Fruit fly (Drosophila melanogaster) whole organism, embryonic: Measurements from ENCODE around the gene slpr.
A peak's percentile ranks its signal among the peaks of the same experiment; 100 is the strongest.

ENCODE experiments used
- B-H1 ChIP-seq: fragments of 200-800 bp; sonication (Bioruptor generic); IDR thresholded peaks from 3 replicates; pipeline ENCODE4 v1.3.6; 2022; ENCODE audit warnings: missing biosample characterization, missing genetic modification characterization
- BtbVII ChIP-seq: fragments of 200-800 bp; sonication (Bioruptor generic); optimal IDR thresholded peaks from 3 replicates; lab custom pipeline; 2017; ENCODE audit warnings: missing biosample characterization, mild to moderate bottlenecking, missing genetic modification characterization
- CG11093 ChIP-seq: fragments of 200-800 bp; sonication (Bioruptor generic); IDR thresholded peaks from 3 replicates; pipeline ENCODE4 v1.3.6; 2022; ENCODE audit warnings: missing biosample characterization, missing genetic modification characterization
- CG11398 ChIP-seq: fragments of 200-800 bp; sonication (Bioruptor generic); optimal IDR thresholded peaks from 2 replicates; lab custom pipeline; 2016; ENCODE audit warnings: missing biosample characterization, missing genetic modification characterization
- CG14014 ChIP-seq: fragments of 200-800 bp; sonication (Bioruptor generic); IDR thresholded peaks from 2 replicates; pipeline ENCODE4 v1.3.6; 2022; ENCODE audit warnings: missing biosample characterization, missing genetic modification characterization
- CG2199 ChIP-seq: fragments of 200-800 bp; sonication (Bioruptor generic); IDR thresholded peaks from 3 replicates; pipeline ENCODE4 v1.3.6; 2022; ENCODE audit warnings: missing biosample characterization, missing genetic modification characterization
- CG32772 ChIP-seq: fragments of 200-800 bp; sonication (Bioruptor generic); IDR thresholded peaks from 2 replicates; pipeline ENCODE4 v1.3.6; 2022; ENCODE audit warnings: missing biosample characterization, missing genetic modification characterization
- CG3726 ChIP-seq: fragments of 200-800 bp; sonication (Bioruptor generic); IDR thresholded peaks from 3 replicates; pipeline ENCODE4, ENCODE4 v1.3.6; 2022; ENCODE audit warnings: missing biosample characterization, missing genetic modification characterization
- CG3995 ChIP-seq: fragments of 200-800 bp; sonication (Bioruptor generic); optimal IDR thresholded peaks from 3 replicates; lab custom pipeline; 2016; ENCODE audit warnings: missing biosample characterization, missing genetic modification characterization
- CG4282 ChIP-seq: fragments of 200-800 bp; sonication (Bioruptor generic); optimal IDR thresholded peaks from 2 replicates; lab custom pipeline; 2016; ENCODE audit warnings: missing biosample characterization, missing genetic modification characterization
- CG43689 ChIP-seq: fragments of 200-800 bp; sonication (Bioruptor generic); IDR thresholded peaks from 2 replicates; pipeline ENCODE4 v1.3.6; 2022; ENCODE audit warnings: missing biosample characterization, missing genetic modification characterization
- CG4707 ChIP-seq: fragments of 200-800 bp; sonication (Bioruptor generic); optimal IDR thresholded peaks from 2 replicates; lab custom pipeline; 2018; ENCODE audit warnings: missing biosample characterization, mild to moderate bottlenecking, missing genetic modification characterization, moderate library complexity
- CG5245 ChIP-seq: fragments of 200-800 bp; sonication (Bioruptor generic); optimal IDR thresholded peaks from 3 replicates; lab custom pipeline; 2016; ENCODE audit warnings: missing biosample characterization, missing genetic modification characterization
- CG6272 ChIP-seq: fragments of 200-800 bp; sonication (Bioruptor generic); IDR thresholded peaks from 2 replicates; pipeline ENCODE4 v1.3.6; 2022; ENCODE audit warnings: missing biosample characterization, missing genetic modification characterization
- CG7963 ChIP-seq: fragments of 200-800 bp; sonication (Bioruptor generic); IDR thresholded peaks from 3 replicates; pipeline ENCODE4 v1.3.6; 2022; ENCODE audit warnings: missing biosample characterization, missing genetic modification characterization; ENCODE audit not compliant: partially characterized antibody
- CG8478 ChIP-seq: fragments of >200 bp; optimal IDR thresholded peaks from 2 replicates; lab custom pipeline; 2018
- CG8944 ChIP-seq: fragments of 200-800 bp; sonication (Bioruptor generic); optimal IDR thresholded peaks from 3 replicates; lab custom pipeline; 2016; ENCODE audit warnings: missing biosample characterization, missing genetic modification characterization
- CG9215 ChIP-seq: fragments of 200-800 bp; sonication (Bioruptor generic); IDR thresholded peaks from 2 replicates; pipeline ENCODE4 v1.3.6; 2022; ENCODE audit warnings: missing biosample characterization, missing genetic modification characterization
- CG9727 ChIP-seq: fragments of 200-800 bp; sonication (Bioruptor generic); optimal IDR thresholded peaks from 3 replicates; lab custom pipeline; 2017; ENCODE audit warnings: missing biosample characterization, mild to moderate bottlenecking, missing genetic modification characterization
- D19A ChIP-seq: fragments of 200-800 bp; optimal IDR thresholded peaks from 3 replicates; lab custom pipeline; 2019; ENCODE audit warnings: missing biosample characterization, mild to moderate bottlenecking, missing genetic modification characterization, moderate library complexity
- Gug ChIP-seq: fragments of 200-800 bp; sonication (Bioruptor generic); IDR thresholded peaks from 4 replicates; pipeline ENCODE4 v1.3.6; 2022; ENCODE audit warnings: missing biosample characterization, missing genetic modification characterization
- H2.0 ChIP-seq: fragments of 200-800 bp; sonication (Bioruptor generic); IDR thresholded peaks from 2 replicates; pipeline ENCODE4 v1.3.6; 2022; ENCODE audit warnings: missing biosample characterization, missing genetic modification characterization
- NC2α ChIP-seq: fragments of 200-800 bp; sonication (Bioruptor generic); optimal IDR thresholded peaks from 2 replicates; lab custom pipeline; 2016; ENCODE audit warnings: missing biosample characterization, missing genetic modification characterization
- NFAT ChIP-seq: fragments of 200-800 bp; sonication (Bioruptor generic); IDR thresholded peaks from 2 replicates; pipeline ENCODE4 v1.3.6; 2022; ENCODE audit warnings: missing biosample characterization, missing genetic modification characterization
- Six4 ChIP-seq: fragments of 200-800 bp; sonication (Bioruptor generic); optimal IDR thresholded peaks from 2 replicates; lab custom pipeline; 2016; ENCODE audit warnings: missing biosample characterization, missing genetic modification characterization
- Sry-δ ChIP-seq: fragments of 200-800 bp; sonication (Bioruptor generic); optimal IDR thresholded peaks from 2 replicates; lab custom pipeline; 2016; ENCODE audit warnings: missing biosample characterization, missing genetic modification characterization
- TFAM ChIP-seq: fragments of 200-800 bp; sonication (Bioruptor generic); optimal IDR thresholded peaks from 2 replicates; lab custom pipeline; 2017; ENCODE audit warnings: missing biosample characterization, missing genetic modification characterization, inconsistent platforms
- Vsx1 ChIP-seq: fragments of 200-800 bp; sonication (Bioruptor generic); optimal IDR thresholded peaks from 2 replicates; lab custom pipeline; 2017; ENCODE audit warnings: missing biosample characterization, mild to moderate bottlenecking, missing genetic modification characterization, missing genetic modification reagents
- abd-A ChIP-seq: fragments of 200-800 bp; sonication (Bioruptor generic); optimal IDR thresholded peaks from 3 replicates; lab custom pipeline; 2019; ENCODE audit warnings: missing biosample characterization, mild to moderate bottlenecking, missing genetic modification characterization, moderate library complexity
- caup ChIP-seq: fragments of 200-800 bp; sonication (Bioruptor generic); optimal IDR thresholded peaks from 3 replicates; lab custom pipeline; 2017; ENCODE audit warnings: missing biosample characterization, mild to moderate bottlenecking, missing genetic modification characterization, moderate library complexity; ENCODE audit not compliant: severe bottlenecking
- corto ChIP-seq: fragments of 200-800 bp; sonication (Bioruptor generic); optimal IDR thresholded peaks from 2 replicates; lab custom pipeline; 2016; ENCODE audit warnings: missing biosample characterization, mild to moderate bottlenecking, missing genetic modification characterization, moderate library complexity
- croc ChIP-seq: fragments of 200-800 bp; sonication (Bioruptor generic); conservative IDR thresholded peaks from 3 replicates; pipeline ENCODE4 v1.3.6; 2022; ENCODE audit warnings: missing biosample characterization, missing genetic modification characterization
- crp ChIP-seq, 2 experiments: fragments of 200-800 bp; sonication (Bioruptor generic); optimal IDR thresholded peaks; 2 replicates in 1 of 2; 3 replicates in 1 of 2; lab custom pipeline; 2017; ENCODE audit warnings: missing biosample characterization in 2 of 2, missing genetic modification characterization in 2 of 2, mild to moderate bottlenecking in 1 of 2, moderate library complexity in 1 of 2
- disco-r ChIP-seq: fragments of 200-800 bp; sonication (Bioruptor generic); optimal IDR thresholded peaks from 2 replicates; lab custom pipeline; 2016; ENCODE audit warnings: missing biosample characterization, missing genetic modification characterization
- dmrt99B ChIP-seq: fragments of 200-800 bp; sonication (Bioruptor generic); optimal IDR thresholded peaks from 2 replicates; lab custom pipeline; 2018; ENCODE audit warnings: missing biosample characterization, mild to moderate bottlenecking, missing genetic modification characterization, moderate library complexity
- eyg ChIP-seq: fragments of 200-800 bp; sonication (Bioruptor generic); optimal IDR thresholded peaks from 3 replicates; lab custom pipeline; 2016; ENCODE audit warnings: missing biosample characterization, missing genetic modification characterization
- fu2 ChIP-seq: fragments of 200-800 bp; sonication (Bioruptor generic); optimal IDR thresholded peaks from 2 replicates; lab custom pipeline; 2016; ENCODE audit warnings: missing biosample characterization, missing genetic modification characterization
- gfzf ChIP-seq: fragments of 200-800 bp; sonication (Bioruptor generic); optimal IDR thresholded peaks from 2 replicates; lab custom pipeline; 2016; ENCODE audit warnings: missing biosample characterization, mild to moderate bottlenecking, missing genetic modification characterization, moderate library complexity
- grn ChIP-seq: fragments of 200-800 bp; sonication (Bioruptor generic); optimal IDR thresholded peaks from 3 replicates; lab custom pipeline; 2017; ENCODE audit warnings: missing biosample characterization, missing genetic modification characterization
- gt ChIP-seq: fragments of 200-800 bp; sonication (Bioruptor generic); IDR thresholded peaks from 2 replicates; pipeline ENCODE4 v1.3.6; 2022; ENCODE audit warnings: missing biosample characterization, missing genetic modification characterization
- hkb ChIP-seq, 2 experiments: fragments of 200-800 bp in 1 of 2; fragments of >200 bp in 1 of 2; sonication (Bioruptor generic) in 1 of 2; IDR thresholded peaks in 1 of 2; optimal IDR thresholded peaks in 1 of 2; 2 replicates each; pipeline versions ENCODE4 v1.3.6 to Lab custom; 2017 to 2022; ENCODE audit warnings: missing biosample characterization in 1 of 2, missing genetic modification characterization in 1 of 2
- ken ChIP-seq: fragments of 200-800 bp; sonication (Bioruptor generic); IDR thresholded peaks from 3 replicates; pipeline ENCODE4 v1.3.6; 2022; ENCODE audit warnings: missing biosample characterization, missing genetic modification characterization
- mirr ChIP-seq: fragments of 200-800 bp; sonication (Bioruptor generic); optimal IDR thresholded peaks from 3 replicates; lab custom pipeline; 2018; ENCODE audit warnings: missing biosample characterization, mild to moderate bottlenecking, missing genetic modification characterization
- pho ChIP-seq: fragments of 200-800 bp; sonication (Bioruptor generic); optimal IDR thresholded peaks from 2 replicates; lab custom pipeline; 2016; ENCODE audit warnings: missing biosample characterization, missing genetic modification characterization
- repo ChIP-seq: fragments of 200-800 bp; sonication (Bioruptor generic); optimal IDR thresholded peaks from 2 replicates; lab custom pipeline; 2016; ENCODE audit warnings: missing biosample characterization, missing genetic modification characterization
- sima ChIP-seq: fragments of 200-800 bp; sonication (Bioruptor generic); optimal IDR thresholded peaks from 2 replicates; lab custom pipeline; 2016; ENCODE audit warnings: missing biosample characterization, missing genetic modification characterization
- ttk ChIP-seq: fragments of 200-800 bp; sonication (Bioruptor generic); IDR thresholded peaks from 2 replicates; pipeline ENCODE4 v2.1.2; 2022; ENCODE audit warnings: missing biosample characterization, missing genetic modification characterization
- twi ChIP-seq: fragments of 200-800 bp; optimal IDR thresholded peaks from 2 replicates; lab custom pipeline; 2019; ENCODE audit warnings: missing biosample characterization, mild to moderate bottlenecking, missing genetic modification characterization, moderate library complexity
- wor ChIP-seq: fragments of 200-800 bp; sonication (Bioruptor generic); IDR thresholded peaks from 2 replicates; pipeline ENCODE4 v1.3.6; 2022; ENCODE audit warnings: missing biosample characterization, missing genetic modification characterization
- zen ChIP-seq: fragments of 200-800 bp; sonication (Bioruptor generic); optimal IDR thresholded peaks from 3 replicates; lab custom pipeline; 2018; ENCODE audit warnings: missing biosample characterization, mild to moderate bottlenecking, missing genetic modification characterization, moderate library complexity
- zfh2 ChIP-seq: fragments of 200-800 bp; sonication (Bioruptor generic); optimal IDR thresholded peaks from 2 replicates; lab custom pipeline; 2016; ENCODE audit warnings: missing biosample characterization, missing genetic modification characterization

The slpr gene

dm6 chrX:8157294-8157693 is 19.7 kb downstream of the slpr start, which contains the start of the genes Traf6 and GIIIspla2 (continued):
- TF ChIP-seq gfzf = peak; percentile 35
- TF ChIP-seq mirr = peak; percentile 66
- TF ChIP-seq hkb (optimal IDR thresholded peaks at IDR 0.05; lab: Kevin White, UChicago) = no peak
- TF ChIP-seq hkb (GFP tag; IDR thresholded peaks at IDR 0.05; lab: Robert Waterston, UW) = peak; percentile 71
- TF ChIP-seq Six4 (GFP tag; lab: Kevin White, UChicago) = peak; percentile 40
- TF ChIP-seq CG6272 (GFP tag; lab: Robert Waterston, UW) = peak; percentile 67
- peak; percentile 79; the same call in 1 of the 2 replicates for TF ChIP-seq CG9215 (GFP tag; lab: Robert Waterston, UW)
- peak; percentile 49 for TF ChIP-seq CG5245 (GFP tag; lab: Kevin White, UChicago)
- TF ChIP-seq H2.0 = peak; percentile 72
- peak; percentile 47 for TF ChIP-seq CG11398 (GFP tag; lab: Kevin White, UChicago)
- peak; percentile 15 for TF ChIP-seq repo
- TF ChIP-seq CG43689 (GFP tag; lab: Robert Waterston, UW) = no peak
- peak; percentile 43; the same call in 1 of the 3 replicates for TF ChIP-seq CG11093 (GFP tag; lab: Robert Waterston, UW)
- peak; percentile 69; the same call in 1 of the 2 replicates for TF ChIP-seq wor (GFP tag; lab: Robert Waterston, UW)
- peak; percentile 37 for TF ChIP-seq Sry-δ (GFP tag; lab: Kevin White, UChicago)
- TF ChIP-seq CG3995 (GFP tag; lab: Kevin White, UChicago) = peak; percentile 60
- TF ChIP-seq caup (GFP tag; lab: Kevin White, UChicago) = peak; percentile 81
- no peak for TF ChIP-seq CG8478 (lab: Kevin White, UChicago)
- TF ChIP-seq B-H1 (GFP tag; lab: Robert Waterston, UW) = peak; percentile 59
- no peak for TF ChIP-seq sima (GFP tag; lab: Kevin White, UChicago)
- TF ChIP-seq CG3726 (GFP tag; lab: Robert Waterston, UW) = peak; percentile 10; the same call in 1 of the 3 replicates
- peak; percentile 60 for TF ChIP-seq zen
- no peak for TF ChIP-seq corto (GFP tag; lab: Kevin White, UChicago)
- peak; percentile 61 for TF ChIP-seq CG32772
- no peak for TF ChIP-seq CG7963 (GFP tag; lab: Robert Waterston, UW)
- peak; percentile 43 for TF ChIP-seq CG8944
- no peak for TF ChIP-seq abd-A (tag; lab: Kevin White, UChicago)
- TF ChIP-seq pho = peak; percentile 77
- TF ChIP-seq CG14014 (GFP tag; lab: Robert Waterston, UW) = peak; percentile 73
- TF ChIP-seq CG2199 (GFP tag; lab: Robert Waterston, UW) = peak; percentile 68; the same call in 1 of the 3 replicates
- peak; percentile 50; the same call in 1 of the 2 replicates for TF ChIP-seq NFAT (GFP tag; lab: Robert Waterston, UW)
- TF ChIP-seq crp (GFP tag; optimal IDR thresholded peaks at IDR 0.05; lab: Kevin White, UChicago) = peak; percentile 51 to 93
- TF ChIP-seq dmrt99B (tag; lab: Kevin White, UChicago) = no peak
- TF ChIP-seq D19A (tag; lab: Kevin White, UChicago) = no peak
- TF ChIP-seq croc = peak; percentile 46; the same call in 2 of the 3 replicates
- TF ChIP-seq NC2α (GFP tag; lab: Kevin White, UChicago) = no peak
- peak; percentile 65 for TF ChIP-seq Gug
- peak; percentile 59; the same call in 1 of the 2 replicates for TF ChIP-seq gt (GFP tag; lab: Robert Waterston, UW)
- TF ChIP-seq CG4282 = no peak
- TF ChIP-seq Vsx1 (GFP tag; lab: Kevin White, UChicago) = no peak
- peak; percentile 78 for TF ChIP-seq fu2
- peak; percentile 31 for TF ChIP-seq disco-r
- peak; percentile 73 for TF ChIP-seq zfh2 (GFP tag; lab: Kevin White, UChicago)
- no peak for TF ChIP-seq CG4707 (GFP tag; lab: Kevin White, UChicago)
- TF ChIP-seq ken = peak; percentile 81
- TF ChIP-seq TFAM = no peak
- TF ChIP-seq eyg (GFP tag; lab: Kevin White, UChicago) = peak; percentile 17
- peak; percentile 63 for TF ChIP-seq twi (tag; lab: Kevin White, UChicago)
- peak; percentile 61 for TF ChIP-seq ttk (GFP tag; lab: Robert Waterston, UW)
- no peak for TF ChIP-seq grn (GFP tag; lab: Kevin White, UChicago)
- peak; percentile 62 for TF ChIP-seq CG9727 (GFP tag; lab: Kevin White, UChicago)
- peak; percentile 31 for TF ChIP-seq BtbVII (GFP tag; lab: Kevin White, UChicago)
